Fruit fly (Drosophila melanogaster) whole organism, prepupa: ENCODE data around the gene GramD1B.
A peak's percentile ranks its signal among the peaks of the same experiment; 100 is the strongest.

ENCODE experiments used
- Blimp-1 ChIP-seq: fragments of 200-800 bp; sonication (Bioruptor generic); optimal IDR thresholded peaks from 3 replicates; lab custom pipeline; 2017; ENCODE audit warnings: missing biosample characterization, missing genetic modification characterization, mild to moderate bottlenecking, moderate library complexity, missing genetic modification reagents
- CG10669 ChIP-seq: fragments of 200-800 bp; sonication (Bioruptor generic); optimal IDR thresholded peaks from 3 replicates; lab custom pipeline; 2018; ENCODE audit warnings: missing biosample characterization, mild to moderate bottlenecking, missing genetic modification characterization, moderate library complexity
- CG11762 ChIP-seq: fragments of 200-800 bp; sonication (Bioruptor generic); optimal IDR thresholded peaks from 3 replicates; lab custom pipeline; 2016; ENCODE audit warnings: missing biosample characterization, missing genetic modification characterization; ENCODE audit not compliant: insufficient read depth
- CG11902 ChIP-seq: fragments of 200-800 bp; sonication (Bioruptor generic); optimal IDR thresholded peaks from 3 replicates; lab custom pipeline; 2016; ENCODE audit warnings: missing biosample characterization, missing genetic modification characterization
- CG15336 ChIP-seq: fragments of 200-800 bp; sonication (Bioruptor generic); IDR thresholded peaks from 2 replicates; pipeline ENCODE4 v1.3.6; 2022; ENCODE audit warnings: missing biosample characterization, missing genetic modification characterization
- CG32006 ChIP-seq: fragments of 200-800 bp; sonication (Bioruptor generic); optimal IDR thresholded peaks from 3 replicates; lab custom pipeline; 2017; ENCODE audit warnings: missing biosample characterization, mild to moderate bottlenecking, missing genetic modification characterization
- CG34406 ChIP-seq: fragments of 200-800 bp; sonication (Bioruptor generic); optimal IDR thresholded peaks from 3 replicates; lab custom pipeline; 2016; ENCODE audit warnings: missing biosample characterization, missing genetic modification characterization
- CG3919 ChIP-seq: fragments of 200-800 bp; sonication (Bioruptor generic); optimal IDR thresholded peaks from 3 replicates; lab custom pipeline; 2016; ENCODE audit warnings: missing biosample characterization, missing genetic modification characterization
- CG6163 ChIP-seq: fragments of 200-800 bp; sonication (Bioruptor generic); IDR thresholded peaks from 3 replicates; pipeline ENCODE4 v1.3.6; 2022; ENCODE audit warnings: missing biosample characterization, missing genetic modification characterization
- CG6276 ChIP-seq: fragments of 200-800 bp; sonication (Bioruptor generic); optimal IDR thresholded peaks from 2 replicates; lab custom pipeline; 2017; ENCODE audit warnings: missing biosample characterization, mild to moderate bottlenecking, missing genetic modification characterization
- CG6792 ChIP-seq: fragments of 200-800 bp; sonication (Bioruptor generic); optimal IDR thresholded peaks from 3 replicates; lab custom pipeline; 2016; ENCODE audit warnings: missing biosample characterization, missing genetic modification characterization
- CG6808 ChIP-seq: fragments of 200-800 bp; sonication (Bioruptor generic); optimal IDR thresholded peaks from 3 replicates; lab custom pipeline; 2017; ENCODE audit warnings: missing biosample characterization, missing genetic modification characterization, mild to moderate bottlenecking, moderate library complexity, missing genetic modification reagents
- CG6854 ChIP-seq: fragments of 200-800 bp; sonication (Bioruptor generic); optimal IDR thresholded peaks from 2 replicates; lab custom pipeline; 2017; ENCODE audit warnings: missing biosample characterization, mild to moderate bottlenecking, missing genetic modification characterization
- Ets96B ChIP-seq: fragments of 200-800 bp; optimal IDR thresholded peaks from 2 replicates; lab custom pipeline; 2019; ENCODE audit warnings: missing biosample characterization, mild to moderate bottlenecking, missing genetic modification characterization, moderate library complexity
- Gug ChIP-seq: fragments of 200-800 bp; sonication (Bioruptor generic); IDR thresholded peaks from 2 replicates; pipeline ENCODE4 v1.3.6; 2022; ENCODE audit warnings: missing biosample characterization, missing genetic modification characterization
- Hr38 ChIP-seq: sonication (Bioruptor generic); optimal IDR thresholded peaks from 2 replicates; lab custom pipeline; 2016; ENCODE audit warnings: missing biosample characterization, missing genetic modification characterization
- Hr39 ChIP-seq: fragments of 200-800 bp; sonication (Bioruptor generic); optimal IDR thresholded peaks from 2 replicates; lab custom pipeline; 2016; ENCODE audit warnings: missing biosample characterization, missing genetic modification characterization
- Hr4 ChIP-seq: fragments of 200-800 bp; sonication (Bioruptor generic); optimal IDR thresholded peaks from 3 replicates; lab custom pipeline; 2016; ENCODE audit warnings: missing biosample characterization, missing genetic modification characterization
- Lpt ChIP-seq: fragments of 200-800 bp; sonication (Bioruptor generic); optimal IDR thresholded peaks from 3 replicates; lab custom pipeline; 2016; ENCODE audit warnings: missing biosample characterization, missing genetic modification characterization
- Smox ChIP-seq: fragments of 200-800 bp; sonication (Bioruptor generic); optimal IDR thresholded peaks from 3 replicates; lab custom pipeline; 2016; ENCODE audit warnings: missing biosample characterization, missing genetic modification characterization
- Sox102F ChIP-seq: fragments of 200-800 bp; sonication (Bioruptor generic); optimal IDR thresholded peaks from 2 replicates; lab custom pipeline; 2016; ENCODE audit warnings: missing biosample characterization, mild to moderate bottlenecking, missing genetic modification characterization
- Sox14 ChIP-seq: fragments of 200-800 bp; sonication (Bioruptor generic); optimal IDR thresholded peaks from 3 replicates; lab custom pipeline; 2016; ENCODE audit warnings: missing biosample characterization, missing genetic modification characterization
- Sox15 ChIP-seq: fragments of 200-800 bp; sonication (Bioruptor generic); optimal IDR thresholded peaks from 3 replicates; lab custom pipeline; 2016; ENCODE audit warnings: missing biosample characterization, missing genetic modification characterization
- cyc ChIP-seq: fragments of 200-800 bp; sonication (Bioruptor generic); optimal IDR thresholded peaks from 3 replicates; lab custom pipeline; 2016; ENCODE audit warnings: missing biosample characterization, missing genetic modification characterization
- dsx ChIP-seq: fragments of 200-800 bp; optimal IDR thresholded peaks from 3 replicates; lab custom pipeline; 2019; ENCODE audit warnings: missing biosample characterization, mild to moderate bottlenecking, missing genetic modification characterization, moderate library complexity; ENCODE audit not compliant: poor library complexity, severe bottlenecking
- eg ChIP-seq: fragments of 200-800 bp; sonication (Bioruptor generic); IDR thresholded peaks from 3 replicates; pipeline ENCODE4 v1.3.6; 2022; ENCODE audit warnings: missing biosample characterization, missing genetic modification characterization
- esn ChIP-seq: fragments of 200-800 bp; sonication (Bioruptor generic); optimal IDR thresholded peaks from 2 replicates; lab custom pipeline; 2016; ENCODE audit warnings: missing biosample characterization, mild to moderate bottlenecking, missing genetic modification characterization, moderate library complexity
- fd59A ChIP-seq: fragments of 200-800 bp; sonication (Bioruptor generic); optimal IDR thresholded peaks from 2 replicates; lab custom pipeline; 2017; ENCODE audit warnings: missing biosample characterization, mild to moderate bottlenecking, missing genetic modification characterization, missing genetic modification reagents
- fd85E ChIP-seq: fragments of 200-800 bp; sonication (Bioruptor generic); optimal IDR thresholded peaks from 3 replicates; lab custom pipeline; 2016; ENCODE audit warnings: missing biosample characterization, missing genetic modification characterization
- fkh ChIP-seq: fragments of 200-800 bp; sonication (Bioruptor generic); optimal IDR thresholded peaks from 3 replicates; lab custom pipeline; 2017; ENCODE audit warnings: missing biosample characterization, mild to moderate bottlenecking, missing genetic modification characterization, moderate library complexity
- lz ChIP-seq: fragments of 200-800 bp; sonication (Bioruptor generic); optimal IDR thresholded peaks from 3 replicates; lab custom pipeline; 2016; ENCODE audit warnings: missing biosample characterization, missing genetic modification characterization
- net ChIP-seq: fragments of 200-800 bp; sonication (Bioruptor generic); optimal IDR thresholded peaks from 3 replicates; lab custom pipeline; 2016; ENCODE audit warnings: missing biosample characterization, missing genetic modification characterization
- salr ChIP-seq, 2 experiments: fragments of 200-800 bp; sonication (Bioruptor generic); optimal IDR thresholded peaks; 3 replicates each; lab custom pipeline; 2016 to 2018; ENCODE audit warnings: missing biosample characterization in 2 of 2, missing genetic modification characterization in 2 of 2, mild to moderate bottlenecking in 1 of 2
- ss ChIP-seq, 2 experiments: fragments of 200-800 bp; sonication (Bioruptor generic); optimal IDR thresholded peaks; 2 replicates in 1 of 2; 3 replicates in 1 of 2; lab custom pipeline; 2017 to 2018; ENCODE audit warnings: mild to moderate bottlenecking in 2 of 2, missing biosample characterization in 2 of 2, missing genetic modification characterization in 2 of 2, moderate library complexity in 1 of 2
- svp ChIP-seq: fragments of 200-800 bp; sonication (Bioruptor generic); peaks from one replicate; lab custom pipeline; 2016; ENCODE audit warnings: missing biosample characterization, missing genetic modification characterization

Gene GramD1B

dm6 chr2L:3341231-3341935 lies 31.8 kb downstream of the GramD1B start (continued):
- TF ChIP-seq CG10669 (GFP tag; lab: Kevin White, UChicago) (no peak), CG6163 (GFP tag; lab: Robert Waterston, UW) (peak; percentile 48; the same call in 1 of the 3 replicates), Hr4 (GFP tag; lab: Kevin White, UChicago) (peak; percentile 50), fd59A (no peak), CG11902 (GFP tag; lab: Kevin White, UChicago) (peak; percentile 45), fd85E (GFP tag; lab: Kevin White, UChicago) (no peak), CG32006 (GFP tag; lab: Kevin White, UChicago) (peak; percentile 49), CG6276 (peak; percentile 34), Smox (GFP tag; lab: Kevin White, UChicago) (peak; percentile 78), cyc (GFP tag; lab: Kevin White, UChicago) (peak; percentile 39), dsx (GFP tag; lab: Kevin White, UChicago) (no peak), CG6792 (GFP tag; lab: Kevin White, UChicago) (peak; percentile 75), CG3919 (peak; percentile 19), fkh (no peak), salr (GFP tag; optimal IDR thresholded peaks at IDR 0.05; lab: Kevin White, UChicago) (peak in 1 of 2 experiments; percentile 21), Hr39 (GFP tag; lab: Kevin White, UChicago) (peak; percentile 51), lz (GFP tag; lab: Kevin White, UChicago) (peak; percentile 75), Sox14 (GFP tag; lab: Kevin White, UChicago) (peak; percentile 71), Ets96B (no peak), CG11762 (GFP tag; lab: Kevin White, UChicago) (no peak), CG34406 (peak; percentile 69), CG6854 (GFP tag; lab: Kevin White, UChicago) (peak; percentile 75), net (GFP tag; lab: Kevin White, UChicago) (peak; percentile 57), esn (GFP tag; lab: Kevin White, UChicago) (peak; percentile 94), Hr38 (GFP tag; lab: Kevin White, UChicago) (no peak), Lpt (GFP tag; lab: Kevin White, UChicago) (no peak)

dm6 chr2L:3339420-3339819 lies 33.8 kb downstream of the GramD1B start:
- no peak for TF ChIP-seq CG34406
- no peak for TF ChIP-seq CG10669 (GFP tag; lab: Kevin White, UChicago)
- TF ChIP-seq CG6808 (GFP tag; lab: Kevin White, UChicago): peak; percentile 9
- no peak for TF ChIP-seq fd59A
- TF ChIP-seq Blimp-1: peak; percentile 56
- TF ChIP-seq eg (GFP tag; lab: Robert Waterston, UW): peak; percentile 42; the same call in 1 of the 3 replicates
- TF ChIP-seq dsx (GFP tag; lab: Kevin White, UChicago): peak; percentile 77
- peak; percentile 87 for TF ChIP-seq fkh
- TF ChIP-seq Sox102F: no peak
- TF ChIP-seq Sox15 (GFP tag; lab: Kevin White, UChicago): no peak
- TF ChIP-seq CG6854 (GFP tag; lab: Kevin White, UChicago): peak; percentile 26
- peak; percentile 49 for TF ChIP-seq Lpt (GFP tag; lab: Kevin White, UChicago)
- TF ChIP-seq Sox14 (GFP tag; lab: Kevin White, UChicago): peak; percentile 57
- peak; percentile 50; the same call in 2 of the 3 replicates for TF ChIP-seq CG6163 (GFP tag; lab: Robert Waterston, UW)
- 0 out of 2 replicates have a peak, but pooled peaks have one; percentile 7 for TF ChIP-seq CG15336 (GFP tag; lab: Robert Waterston, UW)
- no peak for TF ChIP-seq CG6276
- peak; percentile 37; the same call in 1 of the 2 replicates for TF ChIP-seq Gug (GFP tag; lab: Robert Waterston, UW)
- TF ChIP-seq ss (GFP tag; optimal IDR thresholded peaks at IDR 0.05; lab: Kevin White, UChicago): peak in 1 of 2 experiments; percentile 84
- peak; percentile 96 for TF ChIP-seq svp (GFP tag; lab: Kevin White, UChicago)
- TF ChIP-seq CG6792 (GFP tag; lab: Kevin White, UChicago): no peak
